Fruit fly (Drosophila melanogaster): ENCODE measurements around the gene CG32212.
"Not testable (repeated sequence)": the region's sequence is repeated elsewhere in the genome, so short reads cannot be mapped to it uniquely, and the experiment has no call there.

CG32212 gene

DNA sequence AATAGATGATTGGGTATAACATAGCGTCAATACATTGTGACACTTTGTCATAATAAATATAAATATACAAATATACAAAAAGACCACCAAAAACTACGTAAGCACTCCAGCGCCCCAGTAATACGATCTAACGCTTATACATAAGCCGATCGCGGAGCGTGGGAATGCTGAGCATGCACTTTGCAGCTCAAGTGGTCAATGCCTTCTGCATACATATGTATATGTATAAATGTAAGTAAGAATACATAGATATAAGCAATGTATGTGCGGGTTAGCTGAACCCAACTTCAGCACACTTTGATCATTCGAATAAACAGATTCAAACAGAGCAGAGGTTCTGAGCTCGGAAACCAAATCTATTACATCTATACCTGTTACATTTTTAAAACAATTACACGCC is at the start of gene CG32212:
CG32212 (plus strand) TSS at position 301 of the 400 bp plus-strand sequence.
- not testable (repeated sequence) for TF ChIP-seq Dfd, rgr, Jra (GFP tag; optimal IDR thresholded peaks at IDR 0.05)

DNA sequence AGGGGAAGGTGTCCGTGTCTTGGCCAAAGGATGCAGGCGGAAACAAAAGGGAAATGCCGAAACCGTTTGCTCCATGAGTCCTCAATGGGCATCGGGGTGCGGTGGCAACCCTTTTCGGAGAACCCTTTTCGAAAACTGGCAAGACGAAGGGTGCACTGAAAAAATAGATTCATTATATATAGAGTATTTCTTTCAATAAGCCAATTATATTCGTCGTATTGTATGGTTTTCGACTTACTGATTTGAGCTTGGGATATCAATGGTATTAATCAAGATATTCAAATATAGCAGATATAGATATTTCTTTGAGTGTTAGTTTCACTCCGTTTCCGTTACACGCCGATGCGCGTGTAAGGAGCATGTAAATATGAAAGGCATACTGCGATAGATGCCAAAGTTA is 45.1 kb upstream of the CG32212 start:
- TF ChIP-seq h (GFP tag; optimal IDR thresholded peaks at IDR 0.05) (peak; percentile 9), tai (GFP tag; optimal IDR thresholded peaks at IDR 0.05) (no peak), fru (GFP tag; optimal IDR thresholded peaks at IDR 0.05) (peak; percentile 21), Jra (GFP tag; optimal IDR thresholded peaks at IDR 0.05) (no peak), Sp1 (GFP tag; optimal IDR thresholded peaks at IDR 0.05) (peak; percentile 27), foxo (GFP tag; optimal IDR thresholded peaks at IDR 0.05) (peak in 1 of 2 experiments; percentile 20)

DNA sequence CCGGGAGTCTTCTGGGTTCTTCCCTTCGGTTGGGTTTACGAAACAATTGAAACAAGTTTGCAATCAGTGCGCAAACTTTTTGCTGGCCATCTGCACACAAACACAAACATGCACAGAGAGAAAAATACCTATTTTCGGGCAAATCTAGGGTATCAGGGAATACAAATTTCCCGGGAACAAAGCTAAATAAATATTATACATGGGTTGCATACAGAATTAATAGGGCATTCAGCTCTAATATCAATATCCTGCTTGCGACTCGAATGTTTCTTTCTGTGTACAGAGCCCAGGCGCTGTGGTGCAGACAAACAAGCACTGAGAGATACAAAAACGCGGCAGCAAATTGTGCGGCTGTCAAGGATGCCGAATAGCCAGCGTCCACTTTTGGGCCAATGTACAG is 43.3 kb upstream of the CG32212 start:
- TF ChIP-seq jim (GFP tag; optimal IDR thresholded peaks at IDR 0.05) (no peak), br (GFP tag; optimal IDR thresholded peaks at IDR 0.05) (peak; percentile 36), ey (GFP tag; optimal IDR thresholded peaks at IDR 0.05) (peak; percentile 28), CG32264 (GFP tag; optimal IDR thresholded peaks at IDR 0.05) (no peak), foxo (GFP tag; optimal IDR thresholded peaks at IDR 0.05) (peak in 1 of 2 experiments; percentile 47), h (GFP tag; optimal IDR thresholded peaks at IDR 0.05) (peak; percentile 38), rgr (GFP tag; optimal IDR thresholded peaks at IDR 0.05) (peak; percentile 34), HLH106 (tag; optimal IDR thresholded peaks at IDR 0.05) (peak; percentile 20), fru (GFP tag; optimal IDR thresholded peaks at IDR 0.05) (peak; percentile 29)

DNA sequence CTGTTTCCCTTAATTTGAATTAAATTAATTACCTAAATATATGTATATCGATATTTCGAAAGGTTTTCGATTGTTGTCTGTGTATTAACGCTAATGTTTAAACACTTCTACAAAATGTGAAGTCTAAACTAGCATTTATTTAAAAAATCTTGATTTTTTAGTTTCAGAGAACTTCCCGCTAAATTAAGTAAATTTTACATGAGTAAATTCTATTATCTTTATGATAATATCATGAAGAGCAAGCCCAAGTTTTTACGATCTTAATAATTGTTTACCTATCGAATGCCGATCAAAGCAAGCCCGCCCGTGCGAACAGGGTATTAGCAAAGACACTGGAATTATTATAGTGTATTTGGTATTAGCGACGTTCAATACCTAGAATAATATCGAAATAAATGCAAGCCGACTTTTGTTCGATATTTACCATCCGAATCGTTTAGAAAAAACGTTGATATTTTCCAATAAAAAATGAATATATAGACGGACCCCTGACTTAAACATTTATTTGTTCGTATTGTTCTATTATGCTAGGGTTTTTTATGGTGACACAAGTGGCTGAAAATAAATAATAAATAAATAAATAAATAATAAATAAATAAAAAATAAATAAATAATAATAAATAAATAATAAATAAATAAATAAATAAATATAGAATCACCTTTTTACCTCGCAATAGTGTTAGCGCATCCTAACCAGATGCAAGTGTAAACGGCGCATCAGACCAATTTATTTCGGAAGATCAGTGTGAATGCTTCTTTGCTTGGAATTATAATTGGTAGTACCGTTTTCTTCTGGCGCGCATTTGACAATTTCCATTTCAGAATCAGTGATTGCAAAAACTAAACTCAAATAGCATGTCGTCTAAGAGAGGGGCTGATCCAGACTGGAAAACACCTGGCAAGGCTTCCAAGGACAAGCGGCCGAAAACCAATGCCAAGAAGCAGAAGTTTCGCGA is 40.7 kb upstream of the CG32212 start, which contains the start of the genes CG33062 and Chd3:
CG33062 (minus strand) TSS at position 51 of the 956 bp plus-strand sequence.
Chd3 (plus strand) TSS at position 780 of the 956 bp plus-strand sequence.
- no peak for TF ChIP-seq Rel (GFP tag; optimal IDR thresholded peaks at IDR 0.05)
- no peak for TF ChIP-seq Rel (tag; optimal IDR thresholded peaks at IDR 0.05)
- no peak for TF ChIP-seq Dif (GFP tag; optimal IDR thresholded peaks at IDR 0.05; ENCODE audit: partially characterized antibody)
- TF ChIP-seq br (GFP tag; optimal IDR thresholded peaks at IDR 0.05): no peak
- no peak for TF ChIP-seq Myc (optimal IDR thresholded peaks at IDR 0.05)
- no peak for TF ChIP-seq CG32264 (GFP tag; optimal IDR thresholded peaks at IDR 0.05)
- TF ChIP-seq Dfd (GFP tag; optimal IDR thresholded peaks at IDR 0.05): no peak
- TF ChIP-seq pan (optimal IDR thresholded peaks at IDR 0.05): no peak
- no peak for TF ChIP-seq Mio (GFP tag; optimal IDR thresholded peaks at IDR 0.05)
- TF ChIP-seq Hr78 (GFP tag; optimal IDR thresholded peaks at IDR 0.05): no peak
- peak; percentile 9 for TF ChIP-seq HLH106 (tag; optimal IDR thresholded peaks at IDR 0.05)
- TF ChIP-seq N (GFP tag; optimal IDR thresholded peaks at IDR 0.05): peak; percentile 26
- TF ChIP-seq jim (GFP tag; optimal IDR thresholded peaks at IDR 0.05): no peak
- no peak for TF ChIP-seq tai (GFP tag; optimal IDR thresholded peaks at IDR 0.05)
- TF ChIP-seq dmrt93B (GFP tag; optimal IDR thresholded peaks at IDR 0.05): peak; percentile 21
- no peak for TF ChIP-seq Sp1 (GFP tag; optimal IDR thresholded peaks at IDR 0.05)
- TF ChIP-seq brk (GFP tag; optimal IDR thresholded peaks at IDR 0.05): no peak
- no peak for TF ChIP-seq usp (GFP tag; optimal IDR thresholded peaks at IDR 0.05)
- no peak for TF ChIP-seq Hnf4 (GFP tag; optimal IDR thresholded peaks at IDR 0.05)
- no peak for TF ChIP-seq dsf (GFP tag; optimal IDR thresholded peaks at IDR 0.05; ENCODE audit: borderline replicate concordance)

DNA sequence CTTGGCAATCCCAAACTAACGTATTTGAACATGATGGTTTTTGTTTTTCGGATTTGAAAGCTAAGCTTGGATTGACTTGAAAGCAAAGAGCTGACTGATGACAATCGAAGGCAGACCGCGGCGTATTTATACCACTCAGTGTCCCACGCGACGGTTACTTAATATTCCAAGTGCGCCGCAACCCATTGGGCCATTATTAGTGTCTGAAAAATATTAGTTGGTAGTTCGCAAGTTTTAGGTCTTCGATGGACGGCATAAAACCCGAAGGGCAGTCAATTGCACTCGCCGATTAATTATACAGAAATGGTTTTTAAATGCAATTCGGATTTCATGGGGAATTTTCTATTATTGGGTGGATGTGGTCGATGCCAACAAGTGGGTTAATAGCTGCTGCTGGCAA is 22.7 kb upstream of the CG32212 start, which contains the start of gene CG14095:
CG14095 (minus strand) TSS at position 101 of the 400 bp plus-strand sequence.
- TF ChIP-seq rgr (GFP tag; optimal IDR thresholded peaks at IDR 0.05) (no peak), sage (GFP tag; optimal IDR thresholded peaks at IDR 0.05) (no peak), HLH106 (tag; optimal IDR thresholded peaks at IDR 0.05) (no peak), Jra (GFP tag; optimal IDR thresholded peaks at IDR 0.05) (no peak), Rel (GFP tag; optimal IDR thresholded peaks at IDR 0.05) (no peak), Rel (tag; optimal IDR thresholded peaks at IDR 0.05) (no peak), OdsH (GFP tag; optimal IDR thresholded peaks at IDR 0.05) (no peak), brk (GFP tag; optimal IDR thresholded peaks at IDR 0.05) (no peak), usp (GFP tag; optimal IDR thresholded peaks at IDR 0.05) (no peak), psq (GFP tag; optimal IDR thresholded peaks at IDR 0.05) (no peak)
